Worm (Caenorhabditis elegans) whole organism, L3 larva: ENCODE results near the gene clec-196.

Experiments
- R02D3.7 ChIP-seq: fragments of 150-350 bp; optimal IDR thresholded peaks from 2 replicates; lab custom pipeline; 2014; ENCODE audit warnings: missing biosample characterization, missing genetic modification characterization
- ZK546.5 ChIP-seq: sonication (generic microtip); optimal IDR thresholded peaks from 2 replicates; lab custom pipeline; 2017; ENCODE audit warnings: missing biosample characterization, missing genetic modification characterization
- aly-2 ChIP-seq: fragments of 150-350 bp; optimal IDR thresholded peaks from 2 replicates; lab custom pipeline; 2014; ENCODE audit warnings: missing biosample characterization, missing genetic modification characterization
- ama-1 ChIP-seq: fragments of 150-350 bp; optimal IDR thresholded peaks from 2 replicates; lab custom pipeline; 2018
- ceh-16 ChIP-seq: sonication (generic microtip); optimal IDR thresholded peaks from 2 replicates; lab custom pipeline; 2017; ENCODE audit warnings: missing biosample characterization, missing genetic modification characterization
- ceh-28 ChIP-seq: fragments of 150-350 bp; optimal IDR thresholded peaks from 2 replicates; lab custom pipeline; 2014; ENCODE audit warnings: missing biosample characterization, missing genetic modification reagents, missing genetic modification characterization
- ceh-82 ChIP-seq: fragments of 150-350 bp; optimal IDR thresholded peaks from 2 replicates; lab custom pipeline; 2014; ENCODE audit warnings: missing biosample characterization, missing genetic modification characterization
- ceh-9 ChIP-seq: sonication (generic microtip); optimal IDR thresholded peaks from 2 replicates; lab custom pipeline; 2018; ENCODE audit warnings: missing biosample characterization, missing genetic modification characterization
- egl-5 ChIP-seq: fragments of 150-350 bp; optimal IDR thresholded peaks from 2 replicates; lab custom pipeline; 2017; ENCODE audit warnings: missing biosample characterization, missing genetic modification reagents, missing genetic modification characterization, inconsistent platforms
- elt-1 ChIP-seq: fragments of 150-350 bp; optimal IDR thresholded peaks from 2 replicates; lab custom pipeline; 2014; ENCODE audit warnings: missing biosample characterization, missing genetic modification characterization
- elt-2 ChIP-seq: sonication (generic microtip); optimal IDR thresholded peaks from 2 replicates; lab custom pipeline; 2016; ENCODE audit warnings: missing genetic modification reagents, mild to moderate bottlenecking, missing genetic modification characterization, missing compliant biosample characterization
- elt-3 ChIP-seq, 3 experiments: fragments of 150-350 bp in 1 of 3; sonication (generic microtip) in 2 of 3; optimal IDR thresholded peaks; 2 replicates in 2 of 3; 4 replicates in 1 of 3; lab custom pipeline; 2014 to 2017; ENCODE audit warnings: missing biosample characterization in 3 of 3, missing genetic modification characterization in 3 of 3
- eor-1 ChIP-seq, 2 experiments: fragments of 150-350 bp; optimal IDR thresholded peaks; 2 replicates each; lab custom pipeline; 2014 to 2018; ENCODE audit warnings: missing biosample characterization in 2 of 2, missing genetic modification characterization in 2 of 2
- fkh-10 ChIP-seq: sonication (generic microtip); optimal IDR thresholded peaks from 2 replicates; lab custom pipeline; 2017; ENCODE audit warnings: missing biosample characterization, missing genetic modification reagents, missing genetic modification characterization
- fos-1 ChIP-seq: fragments of 150-350 bp; optimal IDR thresholded peaks from 2 replicates; lab custom pipeline; 2014; ENCODE audit warnings: missing biosample characterization, missing genetic modification characterization
- hmg-11 ChIP-seq: sonication (generic microtip); optimal IDR thresholded peaks from 2 replicates; lab custom pipeline; 2016; ENCODE audit warnings: missing genetic modification characterization, missing compliant biosample characterization
- jun-1 ChIP-seq: fragments of 150-350 bp; optimal IDR thresholded peaks from 2 replicates; lab custom pipeline; 2014; ENCODE audit warnings: missing biosample characterization, missing genetic modification reagents, missing genetic modification characterization
- lin-39 ChIP-seq: fragments of 150-350 bp; optimal IDR thresholded peaks from 2 replicates; lab custom pipeline; 2018; ENCODE audit warnings: missing biosample characterization, missing genetic modification reagents, missing genetic modification characterization
- mdl-1 ChIP-seq: fragments of 150-350 bp; optimal IDR thresholded peaks from 2 replicates; lab custom pipeline; 2014; ENCODE audit warnings: missing biosample characterization, missing genetic modification characterization
- nfya-1 ChIP-seq: sonication (generic microtip); optimal IDR thresholded peaks from 2 replicates; lab custom pipeline; 2017; ENCODE audit warnings: missing genetic modification characterization, mild to moderate bottlenecking, missing compliant biosample characterization, antibody characterized with exemption, moderate library complexity; ENCODE audit not compliant: insufficient read depth
- nhr-11 ChIP-seq: fragments of 150-350 bp; optimal IDR thresholded peaks from 2 replicates; lab custom pipeline; 2014; ENCODE audit warnings: missing biosample characterization, missing genetic modification characterization
- nhr-12 ChIP-seq: fragments of 150-350 bp; optimal IDR thresholded peaks from 2 replicates; lab custom pipeline; 2014; ENCODE audit warnings: missing biosample characterization, missing genetic modification characterization
- nhr-25 ChIP-seq: sonication (generic microtip); optimal IDR thresholded peaks from 2 replicates; lab custom pipeline; 2017; ENCODE audit warnings: missing biosample characterization, missing genetic modification characterization
- nhr-28 ChIP-seq: fragments of 150-350 bp; optimal IDR thresholded peaks from 2 replicates; lab custom pipeline; 2014; ENCODE audit warnings: missing biosample characterization, missing genetic modification characterization
- nhr-43 ChIP-seq: sonication (generic microtip); optimal IDR thresholded peaks from 2 replicates; lab custom pipeline; 2016; ENCODE audit warnings: mild to moderate bottlenecking, missing genetic modification characterization, missing compliant biosample characterization; ENCODE audit not compliant: poor library complexity, severe bottlenecking
- nhr-67 ChIP-seq: fragments of 150-350 bp; optimal IDR thresholded peaks from 2 replicates; lab custom pipeline; 2014; ENCODE audit warnings: missing biosample characterization, missing genetic modification characterization
- nhr-76 ChIP-seq: fragments of 150-350 bp; sonication (generic microtip); optimal IDR thresholded peaks from 5 replicates; lab custom pipeline; 2014; ENCODE audit warnings: missing biosample characterization, missing genetic modification characterization
- nhr-77 ChIP-seq: fragments of 150-350 bp; optimal IDR thresholded peaks from 2 replicates; lab custom pipeline; 2014; ENCODE audit warnings: missing biosample characterization, missing genetic modification characterization
- pha-4 ChIP-seq: fragments of 150-350 bp; optimal IDR thresholded peaks from 2 replicates; lab custom pipeline; 2014; ENCODE audit warnings: missing biosample characterization, missing genetic modification reagents, missing genetic modification characterization
- pqm-1 ChIP-seq: fragments of 150-350 bp; optimal IDR thresholded peaks from 2 replicates; lab custom pipeline; 2017; ENCODE audit warnings: missing biosample characterization, missing genetic modification characterization, inconsistent platforms
- skn-1 ChIP-seq: fragments of 150-350 bp; optimal IDR thresholded peaks from 2 replicates; lab custom pipeline; 2014; ENCODE audit warnings: missing biosample characterization, missing genetic modification characterization
- snpc-4 ChIP-seq: fragments of 150-350 bp; optimal IDR thresholded peaks from 2 replicates; lab custom pipeline; 2014; ENCODE audit warnings: missing biosample characterization, missing genetic modification characterization
- tbx-2 ChIP-seq: sonication (generic microtip); optimal IDR thresholded peaks from 2 replicates; lab custom pipeline; 2016; ENCODE audit warnings: mild to moderate bottlenecking, missing genetic modification characterization, missing compliant biosample characterization
- unc-62 ChIP-seq: fragments of 150-350 bp; sonication (generic microtip); optimal IDR thresholded peaks from 4 replicates; lab custom pipeline; 2014; ENCODE audit warnings: missing biosample characterization, missing genetic modification reagents, missing genetic modification characterization
- ztf-11 ChIP-seq: fragments of 150-350 bp; optimal IDR thresholded peaks from 2 replicates; lab custom pipeline; 2014; ENCODE audit warnings: missing biosample characterization, missing genetic modification characterization

Gene clec-196

DNA sequence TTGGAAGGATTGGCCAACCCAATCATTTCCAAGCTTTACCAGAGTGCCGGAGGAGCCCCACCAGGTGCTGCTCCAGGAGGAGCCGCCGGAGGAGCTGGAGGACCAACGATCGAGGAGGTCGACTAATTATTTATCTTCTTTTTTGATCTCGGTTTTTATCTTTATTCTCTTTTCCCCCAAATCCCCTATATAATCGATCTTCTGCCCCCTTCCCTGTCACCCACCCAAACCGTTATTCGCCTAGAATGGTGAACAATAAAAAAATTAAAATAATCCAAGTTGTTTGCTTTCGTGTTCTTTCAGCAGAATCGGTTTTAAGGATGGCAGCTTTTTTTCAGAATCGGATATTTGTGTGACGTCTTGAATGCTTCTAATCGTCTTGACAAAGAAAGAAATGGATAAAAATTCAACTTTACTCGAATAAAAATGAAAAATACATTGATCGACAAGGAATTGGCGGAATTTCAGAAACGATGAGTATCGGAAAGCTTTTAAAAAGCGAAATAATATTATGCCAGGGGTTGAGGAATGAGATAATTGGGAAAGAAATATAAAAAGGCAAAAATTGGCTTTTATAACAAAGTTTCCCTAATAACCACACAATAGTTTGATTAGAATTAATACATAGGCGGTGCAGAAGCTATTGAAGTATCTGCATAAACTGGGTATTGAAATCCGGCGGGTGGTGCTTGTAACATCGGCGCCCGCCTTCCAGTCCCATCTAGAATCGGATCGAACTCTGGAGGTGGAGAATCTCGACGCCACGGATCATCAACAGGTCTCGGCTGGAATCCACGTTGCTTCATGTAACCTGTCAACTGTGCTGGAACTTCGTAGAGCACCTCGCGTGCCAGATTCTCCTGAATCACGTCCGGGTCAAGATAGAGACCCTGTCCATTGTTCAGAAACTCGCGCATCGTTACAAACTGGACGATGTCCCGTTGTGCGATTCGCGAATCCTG, 4.6 kb downstream of the clec-196 start (continued):
- TF ChIP-seq nhr-43 = peak; percentile 61
- peak; percentile 49 for TF ChIP-seq snpc-4 (tag; lab: Kevin White, UChicago)
- no peak for TF ChIP-seq mdl-1 (tag; lab: Kevin White, UChicago)
- peak; percentile 30 for TF ChIP-seq ceh-28 (tag; lab: Kevin White, UChicago)
- TF ChIP-seq elt-3 (tag; optimal IDR thresholded peaks at IDR 0.05; lab: Kevin White, UChicago) = no peak
- TF ChIP-seq unc-62 = peak; percentile 51
- no peak for TF ChIP-seq elt-1 (tag; lab: Kevin White, UChicago)
- no peak for TF ChIP-seq nhr-76
- TF ChIP-seq nhr-67 (tag; lab: Kevin White, UChicago) = no peak
- TF ChIP-seq ama-1 = peak; percentile 99
- no peak for TF ChIP-seq fkh-10 (GFP tag; lab: Kevin White, UChicago)
- TF ChIP-seq pqm-1 (tag; lab: Kevin White, UChicago) = no peak
- no peak for TF ChIP-seq hmg-11 (tag; lab: Kevin White, UChicago)
- no peak for TF ChIP-seq nhr-11 (tag; lab: Kevin White, UChicago)
- TF ChIP-seq aly-2 (tag; lab: Kevin White, UChicago) = peak; percentile 87
- no peak for TF ChIP-seq nhr-77

DNA sequence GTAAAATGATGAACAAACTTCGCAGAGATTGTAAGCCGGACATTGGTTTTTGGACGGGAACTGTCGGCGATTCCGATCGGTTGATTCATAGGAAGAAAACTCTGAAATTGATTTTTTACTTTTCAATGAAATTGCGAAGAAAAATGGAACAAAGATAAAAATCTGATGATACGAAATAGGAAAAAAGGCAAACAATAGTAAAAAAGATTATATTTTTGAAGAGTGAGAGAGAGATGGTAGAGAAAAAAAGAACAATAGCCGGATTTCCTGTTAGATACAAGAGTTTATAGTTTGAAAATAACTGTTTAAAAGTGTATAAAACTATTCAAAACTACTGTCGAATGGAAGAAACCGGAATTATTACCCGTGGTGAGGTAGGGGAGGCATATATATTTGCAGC, 7.3 kb downstream of the clec-196 start, which contains the start of gene nra-1:
Gene nra-1 (minus strand): TSS at position 101 of the 400 bp plus-strand sequence.
- TF ChIP-seq ceh-9 (tag; lab: Kevin White, UChicago) (no peak), snpc-4 (tag; lab: Kevin White, UChicago) (no peak), pqm-1 (tag; lab: Kevin White, UChicago) (no peak), ceh-16 (tag; lab: Kevin White, UChicago) (no peak), fkh-10 (GFP tag; lab: Kevin White, UChicago) (no peak), skn-1 (tag; lab: Kevin White, UChicago) (no peak), tbx-2 (tag; lab: Kevin White, UChicago) (no peak), unc-62 (no peak), R02D3.7 (tag; lab: Kevin White, UChicago) (no peak), nhr-77 (no peak), nhr-43 (no peak), pha-4 (tag; lab: Kevin White, UChicago) (no peak), ceh-82 (tag; lab: Kevin White, UChicago) (no peak), nhr-25 (tag; lab: Kevin White, UChicago) (no peak), ztf-11 (tag; lab: Kevin White, UChicago) (no peak), fos-1 (tag; lab: Kevin White, UChicago) (no peak), ceh-28 (tag; lab: Kevin White, UChicago) (no peak), nhr-28 (tag; lab: Kevin White, UChicago) (no peak), nhr-12 (tag; lab: Kevin White, UChicago) (no peak), elt-2 (tag; lab: Kevin White, UChicago) (no peak)
- TF ChIP-seq, all 47 proteins: peak for 0

DNA sequence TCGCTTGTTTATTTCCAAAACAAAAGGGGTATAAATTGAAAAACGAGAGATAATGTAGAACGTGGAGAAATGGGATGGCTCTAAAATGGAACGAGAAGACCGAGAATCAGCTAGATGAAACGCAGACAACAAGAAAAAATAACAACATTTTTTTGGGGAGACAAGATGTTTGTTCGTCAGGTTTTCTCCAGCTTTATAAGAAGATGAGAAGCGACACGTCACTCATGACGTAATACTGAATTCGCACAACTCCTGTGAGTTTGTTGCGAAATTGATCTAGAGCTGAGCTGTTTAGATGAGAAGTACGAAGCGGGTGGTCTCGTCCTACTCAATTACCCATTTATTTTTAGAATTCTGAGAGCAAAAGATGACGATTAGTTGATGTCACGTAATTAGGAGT, 8.5 kb downstream of the clec-196 start:
- no peak for TF ChIP-seq nhr-25 (tag; lab: Kevin White, UChicago)
- no peak for TF ChIP-seq pqm-1 (tag; lab: Kevin White, UChicago)
- peak; percentile 49 for TF ChIP-seq nfya-1 (tag; lab: Kevin White, UChicago)
- TF ChIP-seq nhr-77 = no peak
- TF ChIP-seq jun-1 = no peak
- no peak for TF ChIP-seq eor-1 (tag; optimal IDR thresholded peaks at IDR 0.05; lab: Kevin White, UChicago)
- TF ChIP-seq nhr-43 = no peak
- no peak for TF ChIP-seq egl-5
- TF ChIP-seq snpc-4 (tag; lab: Kevin White, UChicago) = peak; percentile 29
- peak; percentile 35 for TF ChIP-seq lin-39 (tag; lab: Kevin White, UChicago)
- TF ChIP-seq nhr-67 (tag; lab: Kevin White, UChicago) = no peak
- no peak for TF ChIP-seq hmg-11 (tag; lab: Kevin White, UChicago)
- peak; percentile 33 for TF ChIP-seq fkh-10 (GFP tag; lab: Kevin White, UChicago)
- no peak for TF ChIP-seq elt-2 (tag; lab: Kevin White, UChicago)
- TF ChIP-seq elt-3 (tag; optimal IDR thresholded peaks at IDR 0.05; lab: Kevin White, UChicago) = no peak
- no peak for TF ChIP-seq ZK546.5
- no peak for TF ChIP-seq unc-62
